Fruit fly (Drosophila melanogaster) whole organism, embryonic: ENCODE measurements around the gene Ndfip.

Experiments used
- Awh ChIP-seq: fragments of 200-800 bp; sonication (Bioruptor generic); IDR thresholded peaks from 2 replicates; pipeline ENCODE4, ENCODE4 v1.3.6; 2022; ENCODE audit warnings: missing biosample characterization, missing genetic modification characterization
- Bgb ChIP-seq: fragments of 200-800 bp; sonication (Bioruptor generic); IDR thresholded peaks from 2 replicates; pipeline ENCODE4 v1.3.6; 2022; ENCODE audit warnings: missing biosample characterization, missing genetic modification characterization; ENCODE audit not compliant: partially characterized antibody
- CG1024 ChIP-seq: fragments of 200-800 bp; sonication (Bioruptor generic); IDR thresholded peaks from 2 replicates; pipeline ENCODE4 v1.3.6; 2022; ENCODE audit warnings: missing biosample characterization, missing genetic modification characterization
- CG10959 ChIP-seq: fragments of 200-800 bp; sonication (Bioruptor generic); IDR thresholded peaks from 2 replicates; pipeline ENCODE4 v1.3.6; 2022; ENCODE audit warnings: missing biosample characterization, missing genetic modification characterization
- CG11696 ChIP-seq: fragments of 200-800 bp; sonication (Bioruptor generic); IDR thresholded peaks from 2 replicates; pipeline ENCODE4 v1.3.6; 2022; ENCODE audit warnings: missing biosample characterization, missing genetic modification characterization
- CG11723 ChIP-seq: fragments of 200-800 bp; sonication (Bioruptor generic); optimal IDR thresholded peaks from 2 replicates; lab custom pipeline; 2017; ENCODE audit warnings: missing biosample characterization, mild to moderate bottlenecking, missing genetic modification characterization
- CG14014 ChIP-seq: fragments of 200-800 bp; sonication (Bioruptor generic); IDR thresholded peaks from 2 replicates; pipeline ENCODE4 v1.3.6; 2022; ENCODE audit warnings: missing biosample characterization, missing genetic modification characterization
- CG14965 ChIP-seq: fragments of 200-800 bp; sonication (Bioruptor generic); optimal IDR thresholded peaks from 2 replicates; lab custom pipeline; 2016; ENCODE audit warnings: missing biosample characterization, missing genetic modification characterization, borderline replicate concordance
- CG1529 ChIP-seq: fragments of 200-800 bp; sonication (Bioruptor generic); optimal IDR thresholded peaks from 3 replicates; lab custom pipeline; 2018; ENCODE audit warnings: missing biosample characterization, missing genetic modification characterization
- CG16863 ChIP-seq: fragments of 200-800 bp; sonication (Bioruptor generic); optimal IDR thresholded peaks from 3 replicates; lab custom pipeline; 2016; ENCODE audit warnings: missing biosample characterization, missing genetic modification characterization
- CG18599 ChIP-seq: fragments of 200-800 bp; sonication (Bioruptor generic); optimal IDR thresholded peaks from 3 replicates; lab custom pipeline; 2017; ENCODE audit warnings: missing biosample characterization, missing genetic modification characterization, mild to moderate bottlenecking, moderate library complexity, missing genetic modification reagents
- CG18764 ChIP-seq: fragments of 200-800 bp; sonication (Bioruptor generic); optimal IDR thresholded peaks from 3 replicates; lab custom pipeline; 2016; ENCODE audit warnings: missing biosample characterization, missing genetic modification characterization
- CG2202 ChIP-seq: fragments of 200-800 bp; sonication (Bioruptor generic); optimal IDR thresholded peaks from 2 replicates; lab custom pipeline; 2018; ENCODE audit warnings: missing biosample characterization, mild to moderate bottlenecking, missing genetic modification characterization
- CG2678 ChIP-seq: fragments of 200-800 bp; sonication (Bioruptor generic); optimal IDR thresholded peaks from 3 replicates; lab custom pipeline; 2019; ENCODE audit warnings: missing biosample characterization, mild to moderate bottlenecking, missing genetic modification characterization, moderate library complexity
- CG30403 ChIP-seq: fragments of 200-800 bp; sonication (Bioruptor generic); optimal IDR thresholded peaks from 3 replicates; lab custom pipeline; 2016; ENCODE audit warnings: missing biosample characterization, missing genetic modification characterization
- CG3847 ChIP-seq: fragments of 200-800 bp; sonication (Bioruptor generic); IDR thresholded peaks from 2 replicates; pipeline ENCODE4 v1.3.6; 2022; ENCODE audit warnings: missing biosample characterization, missing genetic modification characterization
- CG43689 ChIP-seq: fragments of 200-800 bp; sonication (Bioruptor generic); IDR thresholded peaks from 2 replicates; pipeline ENCODE4 v1.3.6; 2022; ENCODE audit warnings: missing biosample characterization, missing genetic modification characterization
- CG7786 ChIP-seq: fragments of 200-800 bp; sonication (Bioruptor generic); optimal IDR thresholded peaks from 2 replicates; lab custom pipeline; 2016; ENCODE audit warnings: missing biosample characterization, missing genetic modification characterization
- CG8290 ChIP-seq, 3 experiments: fragments of 200-800 bp; sonication (Bioruptor generic); optimal IDR thresholded peaks; 2 replicates each; lab custom pipeline; 2016 to 2019; ENCODE audit warnings: missing biosample characterization in 3 of 3, missing genetic modification characterization in 3 of 3, mild to moderate bottlenecking in 2 of 3, moderate library complexity in 1 of 3
- Eip74EF ChIP-seq, 2 experiments: fragments of 200-800 bp in 1 of 2; fragments of >200 bp in 1 of 2; sonication (Bioruptor generic) in 1 of 2; optimal IDR thresholded peaks; 2 replicates each; lab custom pipeline; 2017 to 2019; ENCODE audit warnings: missing biosample characterization in 2 of 2, missing genetic modification characterization in 2 of 2, mild to moderate bottlenecking in 1 of 2, moderate library complexity in 1 of 2
- Elba2 ChIP-seq: fragments of 200-800 bp; sonication (Bioruptor generic); optimal IDR thresholded peaks from 3 replicates; lab custom pipeline; 2016; ENCODE audit warnings: missing biosample characterization, missing genetic modification characterization
- GATAe ChIP-seq: fragments of 200-800 bp; sonication (Bioruptor generic); conservative IDR thresholded peaks from 2 replicates; pipeline ENCODE4 v1.3.6; 2022; ENCODE audit warnings: missing biosample characterization, missing genetic modification characterization
- HmgZ ChIP-seq: fragments of 200-800 bp; sonication (Bioruptor generic); optimal IDR thresholded peaks from 2 replicates; lab custom pipeline; 2018; ENCODE audit warnings: missing biosample characterization, mild to moderate bottlenecking, missing genetic modification characterization
- Lhr ChIP-seq: fragments of 200-800 bp; sonication (Bioruptor generic); optimal IDR thresholded peaks from 3 replicates; lab custom pipeline; 2017; ENCODE audit warnings: mild to moderate bottlenecking, missing biosample characterization, missing genetic modification reagents, missing genetic modification characterization
- Ravus ChIP-seq: fragments of 200-800 bp; sonication (Bioruptor generic); IDR thresholded peaks from 2 replicates; pipeline ENCODE4 v1.3.6; 2022; ENCODE audit warnings: missing biosample characterization, missing genetic modification characterization
- Six4 ChIP-seq: fragments of 200-800 bp; sonication (Bioruptor generic); optimal IDR thresholded peaks from 2 replicates; lab custom pipeline; 2016; ENCODE audit warnings: missing biosample characterization, missing genetic modification characterization
- Ssrp ChIP-seq: fragments of 200-800 bp; sonication (Bioruptor generic); optimal IDR thresholded peaks from 2 replicates; lab custom pipeline; 2018; ENCODE audit warnings: missing biosample characterization, mild to moderate bottlenecking, missing genetic modification characterization, moderate library complexity
- Xrp1 ChIP-seq: fragments of 200-800 bp; sonication (Bioruptor generic); IDR thresholded peaks from 2 replicates; pipeline ENCODE4 v1.3.6; 2022; ENCODE audit warnings: missing biosample characterization, missing genetic modification characterization
- aop ChIP-seq: fragments of 200-800 bp; sonication (Bioruptor generic); IDR thresholded peaks from 2 replicates; pipeline ENCODE4 v1.3.6; 2022; ENCODE audit warnings: missing biosample characterization, missing genetic modification characterization
- ash1 ChIP-seq: fragments of 200-800 bp; sonication (Bioruptor generic); optimal IDR thresholded peaks from 2 replicates; lab custom pipeline; 2018; ENCODE audit warnings: missing biosample characterization, mild to moderate bottlenecking, missing genetic modification characterization
- bigmax ChIP-seq: fragments of 200-800 bp; sonication (Bioruptor generic); optimal IDR thresholded peaks from 2 replicates; lab custom pipeline; 2018; ENCODE audit warnings: missing biosample characterization, mild to moderate bottlenecking, missing genetic modification characterization
- cg ChIP-seq: fragments of 200-800 bp; sonication (Bioruptor generic); optimal IDR thresholded peaks from 3 replicates; lab custom pipeline; 2019; ENCODE audit warnings: missing biosample characterization, mild to moderate bottlenecking, missing genetic modification characterization, moderate library complexity
- crp ChIP-seq, 2 experiments: fragments of 200-800 bp; sonication (Bioruptor generic); optimal IDR thresholded peaks; 2 replicates in 1 of 2; 3 replicates in 1 of 2; lab custom pipeline; 2017; ENCODE audit warnings: missing biosample characterization in 2 of 2, missing genetic modification characterization in 2 of 2, mild to moderate bottlenecking in 1 of 2, moderate library complexity in 1 of 2
- dan ChIP-seq: fragments of 200-800 bp; sonication (Bioruptor generic); IDR thresholded peaks from 2 replicates; pipeline ENCODE4 v1.3.6; 2022; ENCODE audit warnings: missing biosample characterization, missing genetic modification characterization
- disco-r ChIP-seq: fragments of 200-800 bp; sonication (Bioruptor generic); optimal IDR thresholded peaks from 2 replicates; lab custom pipeline; 2016; ENCODE audit warnings: missing biosample characterization, missing genetic modification characterization
- fru ChIP-seq: fragments of >200 bp; optimal IDR thresholded peaks from 2 replicates; lab custom pipeline; 2017
- ham ChIP-seq: fragments of 200-800 bp; sonication (Bioruptor generic); IDR thresholded peaks from 2 replicates; pipeline ENCODE4 v1.3.6; 2022; ENCODE audit warnings: missing biosample characterization, missing genetic modification characterization
- ind ChIP-seq: fragments of 200-800 bp; sonication (Bioruptor generic); optimal IDR thresholded peaks from 3 replicates; lab custom pipeline; 2016; ENCODE audit warnings: missing biosample characterization, missing genetic modification characterization
- jing ChIP-seq: fragments of 200-800 bp; sonication (Bioruptor generic); optimal IDR thresholded peaks from 2 replicates; lab custom pipeline; 2018; ENCODE audit warnings: missing biosample characterization, mild to moderate bottlenecking, missing genetic modification characterization
- mirr ChIP-seq: fragments of 200-800 bp; sonication (Bioruptor generic); optimal IDR thresholded peaks from 3 replicates; lab custom pipeline; 2018; ENCODE audit warnings: missing biosample characterization, mild to moderate bottlenecking, missing genetic modification characterization
- peb ChIP-seq: fragments of 200-800 bp; sonication (Bioruptor generic); IDR thresholded peaks from 2 replicates; pipeline ENCODE4 v1.3.6; 2022; ENCODE audit warnings: missing biosample characterization, missing genetic modification characterization
- pfk ChIP-seq: fragments of 200-800 bp; sonication (Bioruptor generic); optimal IDR thresholded peaks from 2 replicates; lab custom pipeline; 2018; ENCODE audit warnings: missing biosample characterization, mild to moderate bottlenecking, missing genetic modification characterization, moderate library complexity
- pros ChIP-seq: fragments of 200-800 bp; sonication (Bioruptor generic); optimal IDR thresholded peaks from 3 replicates; lab custom pipeline; 2019; ENCODE audit warnings: missing biosample characterization, mild to moderate bottlenecking, missing genetic modification characterization, moderate library complexity
- pum ChIP-seq: fragments of 200-800 bp; sonication (Bioruptor generic); optimal IDR thresholded peaks from 2 replicates; lab custom pipeline; 2016; ENCODE audit warnings: missing biosample characterization, missing genetic modification characterization
- slbo ChIP-seq: fragments of 200-800 bp; sonication (Bioruptor generic); IDR thresholded peaks from 2 replicates; pipeline ENCODE4 v1.3.6; 2022; ENCODE audit warnings: missing biosample characterization, missing genetic modification characterization
- slp2 ChIP-seq: fragments of 200-800 bp; sonication (Bioruptor generic); optimal IDR thresholded peaks from 2 replicates; lab custom pipeline; 2016; ENCODE audit warnings: missing biosample characterization, missing genetic modification characterization
- sqz ChIP-seq: fragments of 200-800 bp; sonication (Bioruptor generic); optimal IDR thresholded peaks from 3 replicates; lab custom pipeline; 2018; ENCODE audit warnings: missing biosample characterization, mild to moderate bottlenecking, missing genetic modification characterization
- vnd ChIP-seq: fragments of 200-800 bp; sonication (Bioruptor generic); IDR thresholded peaks from 3 replicates; pipeline ENCODE4 v1.3.6; 2022; ENCODE audit warnings: missing biosample characterization, missing genetic modification characterization; ENCODE audit not compliant: partially characterized antibody
- wdn ChIP-seq: fragments of 200-800 bp; sonication (Bioruptor generic); IDR thresholded peaks from 2 replicates; pipeline ENCODE4 v1.3.6; 2022; ENCODE audit warnings: missing biosample characterization, missing genetic modification characterization
- yki ChIP-seq: fragments of >200 bp; optimal IDR thresholded peaks from 3 replicates; lab custom pipeline; 2018
- zen2 ChIP-seq: fragments of 200-800 bp; sonication (Bioruptor generic); IDR thresholded peaks from 3 replicates; pipeline ENCODE4 v1.3.6; 2022; ENCODE audit warnings: missing biosample characterization, missing genetic modification characterization; ENCODE audit not compliant: partially characterized antibody
- zfh2 ChIP-seq: fragments of 200-800 bp; sonication (Bioruptor generic); optimal IDR thresholded peaks from 2 replicates; lab custom pipeline; 2016; ENCODE audit warnings: missing biosample characterization, missing genetic modification characterization

Gene Ndfip

DNA sequence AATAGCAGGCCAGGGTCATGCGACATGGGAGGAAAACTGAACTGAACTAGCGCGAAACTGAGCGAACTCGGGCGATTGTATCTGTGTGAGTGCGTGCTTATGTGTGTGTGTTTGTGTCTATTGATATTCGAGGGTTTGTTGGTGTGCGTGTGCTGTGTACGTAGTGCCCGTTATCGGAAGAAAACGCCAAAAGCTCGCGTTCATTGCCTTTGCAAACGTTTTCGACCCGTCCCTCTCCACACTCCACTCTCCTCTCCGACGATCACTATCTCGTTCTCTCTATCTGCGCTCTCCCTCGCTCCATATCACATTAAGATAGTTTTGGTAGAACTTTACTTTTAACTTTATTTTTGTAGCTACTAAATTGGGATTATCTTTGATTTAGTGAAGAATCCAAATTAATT, 37.2 kb downstream of the Ndfip start (continued):
- peak; percentile 66 for TF ChIP-seq HmgZ (tag; lab: Kevin White, UChicago)
- no peak for TF ChIP-seq pfk
- TF ChIP-seq fru (lab: Kevin White, UChicago) = no peak
- TF ChIP-seq CG7786 = no peak
- no peak for TF ChIP-seq yki
- TF ChIP-seq CG1529 (GFP tag; lab: Kevin White, UChicago) = no peak
- no peak for TF ChIP-seq CG18764 (GFP tag; lab: Kevin White, UChicago)
- no peak for TF ChIP-seq jing
- TF ChIP-seq slp2 = no peak
- TF ChIP-seq CG11723 (GFP tag; lab: Kevin White, UChicago) = no peak
- TF ChIP-seq Ravus (GFP tag; lab: Robert Waterston, UW) = no peak
- TF ChIP-seq CG8290 (GFP tag; optimal IDR thresholded peaks at IDR 0.05; lab: Kevin White, UChicago) = no peak
- peak in 1 of 2 experiments; percentile 60 for TF ChIP-seq CG8290 (tag; optimal IDR thresholded peaks at IDR 0.05; lab: Kevin White, UChicago)
- TF ChIP-seq disco-r (GFP tag; lab: Kevin White, UChicago) = no peak
- TF ChIP-seq Eip74EF (GFP tag; optimal IDR thresholded peaks at IDR 0.05; lab: Kevin White, UChicago) = peak in 1 of 2 experiments; percentile 81
- no peak for TF ChIP-seq crp (GFP tag; optimal IDR thresholded peaks at IDR 0.05; lab: Kevin White, UChicago)
- TF ChIP-seq pros (GFP tag; lab: Kevin White, UChicago) = no peak
- TF ChIP-seq CG2202 (tag; lab: Kevin White, UChicago) = no peak
- no peak for TF ChIP-seq pum (GFP tag; lab: Kevin White, UChicago)
- no peak for TF ChIP-seq vnd (GFP tag; lab: Robert Waterston, UW)
- 0 out of 3 replicates have a peak, but pooled peaks have one; percentile 18 for TF ChIP-seq zen2 (GFP tag; lab: Robert Waterston, UW)
- TF ChIP-seq Bgb (GFP tag; lab: Robert Waterston, UW) = no peak
- TF ChIP-seq CG1024 (GFP tag; lab: Robert Waterston, UW) = no peak
- no peak for TF ChIP-seq ind (GFP tag; lab: Kevin White, UChicago)
- no peak for TF ChIP-seq CG16863 (GFP tag; lab: Kevin White, UChicago)
- TF ChIP-seq CG10959 = no peak
- TF ChIP-seq Six4 (GFP tag; lab: Kevin White, UChicago) = no peak
- no peak for TF ChIP-seq CG14965 (GFP tag; lab: Kevin White, UChicago)
- TF ChIP-seq slbo (GFP tag; lab: Robert Waterston, UW) = no peak
- no peak for TF ChIP-seq dan
- no peak for TF ChIP-seq bigmax (GFP tag; lab: Kevin White, UChicago)
- peak; percentile 84 for TF ChIP-seq cg (GFP tag; lab: Kevin White, UChicago)
- TF ChIP-seq Xrp1 (GFP tag; lab: Robert Waterston, UW) = no peak
- TF ChIP-seq Lhr (GFP tag; lab: Kevin White, UChicago) = no peak
- no peak for TF ChIP-seq zfh2 (GFP tag; lab: Kevin White, UChicago)
- TF ChIP-seq ash1 (GFP tag; lab: Kevin White, UChicago) = no peak
- TF ChIP-seq GATAe (GFP tag; lab: Robert Waterston, UW) = peak; percentile 69
- TF ChIP-seq CG43689 (GFP tag; lab: Robert Waterston, UW) = no peak
- peak; percentile 3 for TF ChIP-seq CG2678 (tag; lab: Kevin White, UChicago)
- TF ChIP-seq CG30403 (GFP tag; lab: Kevin White, UChicago) = no peak
- no peak for TF ChIP-seq CG18599 (GFP tag; lab: Kevin White, UChicago)
- no peak for TF ChIP-seq sqz (GFP tag; lab: Kevin White, UChicago)
- TF ChIP-seq mirr = peak; percentile 75
- TF ChIP-seq aop = no peak
- TF ChIP-seq CG11696 (GFP tag; lab: Robert Waterston, UW) = no peak
- no peak for TF ChIP-seq Ssrp (tag; lab: Kevin White, UChicago)
- no peak for TF ChIP-seq ham
- peak; percentile 25; the same call in 1 of the 2 replicates for TF ChIP-seq CG14014 (GFP tag; lab: Robert Waterston, UW)
- TF ChIP-seq Elba2 (GFP tag; lab: Kevin White, UChicago) = no peak
- no peak for TF ChIP-seq peb
- no peak for TF ChIP-seq Awh
- TF ChIP-seq CG3847 (GFP tag; lab: Robert Waterston, UW) = no peak
- TF ChIP-seq wdn (GFP tag; lab: Robert Waterston, UW) = no peak
